Worm (Caenorhabditis elegans): ENCODE measurements around the gene angl-1.

angl-1 gene

DNA sequence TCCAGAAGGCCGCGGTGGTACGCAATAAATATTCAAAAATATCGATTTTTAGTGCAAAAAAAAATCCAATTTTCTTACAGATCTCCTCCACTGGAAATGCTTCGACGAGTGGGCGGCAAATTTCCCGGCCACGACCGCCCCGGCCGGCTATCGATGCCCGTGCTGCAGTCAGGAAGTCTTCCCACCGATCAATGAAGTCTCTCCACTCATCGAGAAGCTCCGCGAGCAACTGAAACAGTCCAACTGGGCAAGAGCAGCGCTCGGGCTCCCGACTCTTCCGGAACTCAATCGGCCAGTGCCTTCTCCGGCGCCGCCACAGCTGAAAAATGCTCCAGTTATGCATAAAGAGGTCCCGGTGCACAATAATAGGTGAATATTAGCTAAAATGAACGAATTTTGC, 43.1 kb downstream of the angl-1 start, which contains the start of gene Y45G12B.3:
TSS of gene Y45G12B.3 (minus strand) at position 320 of the 400 bp plus-strand sequence.
- no peak for TF ChIP-seq dao-5 (tag; optimal IDR thresholded peaks at IDR 0.05)
- no peak for TF ChIP-seq W03F9.2 (tag; optimal IDR thresholded peaks at IDR 0.05)
- no peak for TF ChIP-seq him-1 (tag; optimal IDR thresholded peaks at IDR 0.05)

ce11 chrV:2697693-2698092, 44.8 kb downstream of the angl-1 start:
- no peak for TF ChIP-seq W03F9.2 (tag; optimal IDR thresholded peaks at IDR 0.05)
- no peak for TF ChIP-seq him-1 (tag; optimal IDR thresholded peaks at IDR 0.05)
- TF ChIP-seq dao-5 (tag; optimal IDR thresholded peaks at IDR 0.05) = no peak

ce11 chrV:2698826-2699225, 45.9 kb downstream of the angl-1 start, which contains the start of gene nuo-5:
Gene nuo-5, plus strand, starts transcription at chrV:2698972.
- TF ChIP-seq dao-5 (tag; optimal IDR thresholded peaks at IDR 0.05) = no peak
- no peak for TF ChIP-seq him-1 (tag; optimal IDR thresholded peaks at IDR 0.05)
- TF ChIP-seq W03F9.2 (tag; optimal IDR thresholded peaks at IDR 0.05) = no peak

DNA sequence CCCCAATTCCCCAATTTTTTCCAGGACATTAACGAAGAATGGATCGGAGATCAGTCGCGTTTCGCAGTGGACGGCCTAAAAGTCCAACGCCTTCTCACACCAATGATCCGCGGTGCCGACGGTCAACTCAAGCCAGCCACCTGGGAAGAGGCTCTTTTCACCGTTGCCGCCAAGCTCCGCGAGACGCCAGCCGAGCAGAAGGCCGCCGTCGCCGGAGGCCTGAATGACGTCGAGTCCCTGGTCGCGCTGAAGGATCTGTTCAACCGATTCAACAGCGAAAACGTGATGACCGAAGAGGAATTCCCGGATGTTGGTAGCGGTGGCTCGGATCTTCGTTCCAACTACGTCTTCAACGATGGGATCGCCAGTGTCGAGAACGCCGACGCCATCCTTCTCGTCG, 50.0 kb downstream of the angl-1 start:
- TF ChIP-seq him-1 (tag; optimal IDR thresholded peaks at IDR 0.05) = no peak

DNA sequence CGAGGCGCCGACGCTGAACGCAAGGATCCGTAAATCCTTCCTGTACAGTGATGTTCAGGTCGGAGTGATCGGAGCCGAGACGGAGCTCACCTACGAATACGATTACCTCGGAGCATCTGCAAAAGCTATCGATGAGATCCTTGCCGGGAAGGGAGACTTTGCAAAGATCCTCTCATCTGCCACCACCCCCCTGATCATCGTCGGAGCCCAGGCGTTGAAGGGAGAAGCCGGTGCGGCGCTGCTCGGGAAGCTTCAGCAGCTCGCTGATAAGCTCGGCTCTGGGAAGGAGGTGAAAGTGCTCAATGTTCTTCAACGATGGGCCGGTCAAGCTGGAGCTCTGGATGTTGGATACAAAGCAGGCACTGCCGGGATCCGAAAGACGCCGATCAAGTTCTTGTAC, 50.4 kb downstream of the angl-1 start:
- TF ChIP-seq him-1 (tag; optimal IDR thresholded peaks at IDR 0.05) (no peak), dao-5 (tag; optimal IDR thresholded peaks at IDR 0.05) (no peak), W03F9.2 (tag; optimal IDR thresholded peaks at IDR 0.05) (no peak)

ce11 chrV:2706379-2706778, 53.5 kb downstream of the angl-1 start:
- no peak for TF ChIP-seq him-1 (tag; optimal IDR thresholded peaks at IDR 0.05)
- no peak for TF ChIP-seq W03F9.2 (tag; optimal IDR thresholded peaks at IDR 0.05)
- TF ChIP-seq dao-5 (tag; optimal IDR thresholded peaks at IDR 0.05) = no peak

- no peak for TF ChIP-seq him-1 (tag; optimal IDR thresholded peaks at IDR 0.05)
Observed at ce11 chrV:2710192-2710591, 57.3 kb downstream of the angl-1 start.

ce11 chrV:2711429-2711828, 58.5 kb downstream of the angl-1 start, which contains the start of gene C24B9.3:
Gene C24B9.3, minus strand, starts transcription at chrV:2711599.
- no peak for TF ChIP-seq him-1 (tag; optimal IDR thresholded peaks at IDR 0.05)
- no peak for TF ChIP-seq W03F9.2 (tag; optimal IDR thresholded peaks at IDR 0.05)
- TF ChIP-seq dao-5 (tag; optimal IDR thresholded peaks at IDR 0.05) = no peak
